Worm (Caenorhabditis elegans): ENCODE measurements around the gene mec-14.

DNA sequence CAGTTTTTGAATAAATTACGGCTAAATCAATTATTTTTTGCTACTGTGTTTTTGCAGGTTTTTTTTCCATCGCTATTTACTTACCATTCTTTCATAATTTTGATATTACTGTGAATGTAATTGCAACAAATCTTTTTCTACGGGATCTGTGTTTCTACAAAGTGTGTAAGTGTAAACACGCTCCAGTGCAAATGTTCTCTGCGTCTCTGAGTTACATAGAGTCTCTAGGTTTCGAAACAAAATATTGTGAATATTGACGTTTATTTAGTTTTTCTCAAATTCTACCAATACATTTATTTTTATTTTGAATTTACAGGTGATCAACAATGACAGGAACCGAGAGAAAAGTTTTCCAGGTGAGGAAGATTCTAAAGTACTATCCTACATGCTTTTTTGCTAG is 8.8 kb downstream of the mec-14 start, which contains the start of gene yju-2:
- TF ChIP-seq unc-62 (GFP tag; optimal IDR thresholded peaks at IDR 0.05), result no peak
- TF ChIP-seq nhr-77 (tag; optimal IDR thresholded peaks at IDR 0.05), result no peak
- TF ChIP-seq elt-1 (tag; optimal IDR thresholded peaks at IDR 0.05), result no peak
- TF ChIP-seq lsy-12 (tag; optimal IDR thresholded peaks at IDR 0.05), result no peak
- TF ChIP-seq ztf-11 (tag; optimal IDR thresholded peaks at IDR 0.05), result no peak
- peak; percentile 69 for TF ChIP-seq nfya-1 (tag; optimal IDR thresholded peaks at IDR 0.05; ENCODE audit: insufficient read depth)
